Fruit fly (Drosophila melanogaster) whole organism, embryonic: Measurements from ENCODE around the gene CG8112.

Experiments used
- Antp ChIP-seq: fragments of 200-800 bp; sonication (Bioruptor generic); optimal IDR thresholded peaks from 3 replicates; lab custom pipeline; 2016; ENCODE audit warnings: missing biosample characterization, missing genetic modification characterization
- Atf6 ChIP-seq: fragments of 200-800 bp; sonication (Bioruptor generic); IDR thresholded peaks from 2 replicates; pipeline ENCODE4 v1.3.6; 2022; ENCODE audit warnings: missing biosample characterization, missing genetic modification characterization
- CG10565 ChIP-seq: fragments of 200-800 bp; sonication (Bioruptor generic); optimal IDR thresholded peaks from 3 replicates; lab custom pipeline; 2016; ENCODE audit warnings: missing biosample characterization, mild to moderate bottlenecking, missing genetic modification characterization
- CG12236 ChIP-seq: fragments of 200-800 bp; sonication (Bioruptor generic); optimal IDR thresholded peaks from 2 replicates; lab custom pipeline; 2016; ENCODE audit warnings: missing biosample characterization, missing genetic modification characterization
- CG12391 ChIP-seq: fragments of 200-800 bp; sonication (Bioruptor generic); optimal IDR thresholded peaks from 3 replicates; lab custom pipeline; 2018; ENCODE audit warnings: missing biosample characterization, mild to moderate bottlenecking, missing genetic modification characterization, moderate library complexity
- CG13123 ChIP-seq: fragments of 200-800 bp; sonication (Bioruptor generic); optimal IDR thresholded peaks from 2 replicates; lab custom pipeline; 2016; ENCODE audit warnings: missing biosample characterization, missing genetic modification characterization
- CG15073 ChIP-seq: fragments of 200-800 bp; sonication (Bioruptor generic); optimal IDR thresholded peaks from 2 replicates; lab custom pipeline; 2016; ENCODE audit warnings: missing biosample characterization, missing genetic modification characterization
- CG15269 ChIP-seq: fragments of 200-800 bp; sonication (Bioruptor generic); optimal IDR thresholded peaks from 2 replicates; lab custom pipeline; 2018; ENCODE audit warnings: missing biosample characterization, mild to moderate bottlenecking, missing genetic modification characterization, moderate library complexity
- CG17802 ChIP-seq: fragments of 200-800 bp; sonication (Bioruptor generic); optimal IDR thresholded peaks from 2 replicates; lab custom pipeline; 2018; ENCODE audit warnings: missing biosample characterization, mild to moderate bottlenecking, missing genetic modification characterization, moderate library complexity
- CG18476 ChIP-seq: fragments of 200-800 bp; sonication (Bioruptor generic); optimal IDR thresholded peaks from 2 replicates; lab custom pipeline; 2016; ENCODE audit warnings: missing biosample characterization, mild to moderate bottlenecking, missing genetic modification characterization
- CG2712 ChIP-seq: fragments of 200-800 bp; optimal IDR thresholded peaks from 3 replicates; lab custom pipeline; 2019; ENCODE audit warnings: missing biosample characterization, mild to moderate bottlenecking, missing genetic modification characterization, moderate library complexity
- CG3065 ChIP-seq: fragments of 200-800 bp; sonication (Bioruptor generic); optimal IDR thresholded peaks from 2 replicates; lab custom pipeline; 2016; ENCODE audit warnings: missing biosample characterization, missing genetic modification characterization
- CG31388 ChIP-seq: fragments of 200-800 bp; sonication (Bioruptor generic); optimal IDR thresholded peaks from 2 replicates; lab custom pipeline; 2016; ENCODE audit warnings: missing biosample characterization, missing genetic modification characterization
- CG3281 ChIP-seq: fragments of 200-800 bp; sonication (Bioruptor generic); optimal IDR thresholded peaks from 3 replicates; lab custom pipeline; 2017; ENCODE audit warnings: missing biosample characterization, mild to moderate bottlenecking, missing genetic modification characterization
- CG3995 ChIP-seq: fragments of 200-800 bp; sonication (Bioruptor generic); optimal IDR thresholded peaks from 3 replicates; lab custom pipeline; 2016; ENCODE audit warnings: missing biosample characterization, missing genetic modification characterization
- CG4282 ChIP-seq: fragments of 200-800 bp; sonication (Bioruptor generic); optimal IDR thresholded peaks from 2 replicates; lab custom pipeline; 2016; ENCODE audit warnings: missing biosample characterization, missing genetic modification characterization
- CG4404 ChIP-seq: fragments of 200-800 bp; sonication (Bioruptor generic); IDR thresholded peaks from 2 replicates; pipeline ENCODE4 v1.3.6; 2022; ENCODE audit warnings: missing biosample characterization, missing genetic modification characterization
- CG4424 ChIP-seq: fragments of 200-800 bp; sonication (Bioruptor generic); optimal IDR thresholded peaks from 3 replicates; lab custom pipeline; 2016; ENCODE audit warnings: missing biosample characterization, missing genetic modification characterization
- CG7963 ChIP-seq: fragments of 200-800 bp; sonication (Bioruptor generic); IDR thresholded peaks from 3 replicates; pipeline ENCODE4 v1.3.6; 2022; ENCODE audit warnings: missing biosample characterization, missing genetic modification characterization; ENCODE audit not compliant: partially characterized antibody
- Hand ChIP-seq: fragments of 200-800 bp; sonication (Bioruptor generic); optimal IDR thresholded peaks from 2 replicates; lab custom pipeline; 2017; ENCODE audit warnings: mild to moderate bottlenecking, missing biosample characterization, missing genetic modification reagents, missing genetic modification characterization
- Jarid2 ChIP-seq: fragments of 200-800 bp; sonication (Bioruptor generic); optimal IDR thresholded peaks from 3 replicates; lab custom pipeline; 2017; ENCODE audit warnings: mild to moderate bottlenecking, missing biosample characterization, missing genetic modification reagents, missing genetic modification characterization
- Lpt ChIP-seq: fragments of >200 bp; optimal IDR thresholded peaks from 2 replicates; lab custom pipeline; 2018; ENCODE audit warnings: missing biosample characterization, missing genetic modification characterization
- Mad ChIP-seq: fragments of 200-800 bp; sonication (Bioruptor generic); optimal IDR thresholded peaks from 2 replicates; lab custom pipeline; 2016; ENCODE audit warnings: missing biosample characterization, missing genetic modification characterization
- Sry-β ChIP-seq: fragments of 200-800 bp; sonication (Bioruptor generic); optimal IDR thresholded peaks from 2 replicates; lab custom pipeline; 2018; ENCODE audit warnings: missing biosample characterization, mild to moderate bottlenecking, missing genetic modification characterization, moderate library complexity
- Ssrp ChIP-seq: fragments of 200-800 bp; sonication (Bioruptor generic); optimal IDR thresholded peaks from 2 replicates; lab custom pipeline; 2018; ENCODE audit warnings: missing biosample characterization, mild to moderate bottlenecking, missing genetic modification characterization, moderate library complexity
- Trl ChIP-seq, 3 experiments: fragments of >200 bp in 2 of 3; fragments of 200-800 bp in 1 of 3; sonication (Bioruptor generic) in 1 of 3; optimal IDR thresholded peaks; 2 replicates in 1 of 3; 3 replicates in 2 of 3; lab custom pipeline; 2016 to 2017; ENCODE audit warnings: missing biosample characterization in 1 of 3, missing genetic modification characterization in 1 of 3
- Xbp1 ChIP-seq: fragments of 200-800 bp; sonication (Bioruptor generic); optimal IDR thresholded peaks from 3 replicates; lab custom pipeline; 2016; ENCODE audit warnings: missing biosample characterization, mild to moderate bottlenecking, missing genetic modification characterization
- ab ChIP-seq: fragments of 200-800 bp; sonication (Bioruptor generic); optimal IDR thresholded peaks from 2 replicates; lab custom pipeline; 2016; ENCODE audit warnings: missing biosample characterization, missing genetic modification characterization
- bcd ChIP-seq: fragments of 200-800 bp; sonication (Bioruptor generic); optimal IDR thresholded peaks from 2 replicates; lab custom pipeline; 2017; ENCODE audit warnings: missing biosample characterization, mild to moderate bottlenecking, missing genetic modification characterization
- crc ChIP-seq: fragments of 200-800 bp; sonication (Bioruptor generic); optimal IDR thresholded peaks from 2 replicates; lab custom pipeline; 2016; ENCODE audit warnings: missing biosample characterization, missing genetic modification characterization
- crp ChIP-seq, 2 experiments: fragments of 200-800 bp; sonication (Bioruptor generic); optimal IDR thresholded peaks; 2 replicates in 1 of 2; 3 replicates in 1 of 2; lab custom pipeline; 2017; ENCODE audit warnings: missing biosample characterization in 2 of 2, missing genetic modification characterization in 2 of 2, mild to moderate bottlenecking in 1 of 2, moderate library complexity in 1 of 2
- disco-r ChIP-seq: fragments of 200-800 bp; sonication (Bioruptor generic); optimal IDR thresholded peaks from 2 replicates; lab custom pipeline; 2016; ENCODE audit warnings: missing biosample characterization, missing genetic modification characterization
- eve ChIP-seq, 2 experiments: fragments of >200 bp; optimal IDR thresholded peaks; 2 replicates each; lab custom pipeline; 2017; ENCODE audit warnings: missing biosample characterization in 2 of 2, missing genetic modification characterization in 2 of 2
- fru ChIP-seq: fragments of >200 bp; optimal IDR thresholded peaks from 2 replicates; lab custom pipeline; 2017
- ftz-f1 ChIP-seq: fragments of 200-800 bp; sonication (Bioruptor generic); optimal IDR thresholded peaks from 2 replicates; lab custom pipeline; 2016; ENCODE audit warnings: missing biosample characterization, missing genetic modification characterization
- gcm2 ChIP-seq: fragments of 200-800 bp; sonication (Bioruptor generic); optimal IDR thresholded peaks from 2 replicates; lab custom pipeline; 2016; ENCODE audit warnings: missing biosample characterization, missing genetic modification characterization
- hbn ChIP-seq: fragments of 200-800 bp; sonication (Bioruptor generic); IDR thresholded peaks from 2 replicates; pipeline ENCODE4 v1.3.6; 2022; ENCODE audit warnings: missing biosample characterization, missing genetic modification characterization; ENCODE audit not compliant: partially characterized antibody
- kah ChIP-seq: fragments of 200-800 bp; sonication (Bioruptor generic); optimal IDR thresholded peaks from 2 replicates; lab custom pipeline; 2018; ENCODE audit warnings: missing biosample characterization, mild to moderate bottlenecking, missing genetic modification characterization
- ken ChIP-seq: fragments of 200-800 bp; sonication (Bioruptor generic); IDR thresholded peaks from 3 replicates; pipeline ENCODE4 v1.3.6; 2022; ENCODE audit warnings: missing biosample characterization, missing genetic modification characterization
- lbe ChIP-seq: fragments of 200-800 bp; sonication (Bioruptor generic); optimal IDR thresholded peaks from 2 replicates; lab custom pipeline; 2016; ENCODE audit warnings: missing biosample characterization, mild to moderate bottlenecking, missing genetic modification characterization
- mirr ChIP-seq: fragments of 200-800 bp; sonication (Bioruptor generic); optimal IDR thresholded peaks from 3 replicates; lab custom pipeline; 2018; ENCODE audit warnings: missing biosample characterization, mild to moderate bottlenecking, missing genetic modification characterization
- nmo ChIP-seq: fragments of 200-800 bp; sonication (Bioruptor generic); optimal IDR thresholded peaks from 2 replicates; lab custom pipeline; 2018; ENCODE audit warnings: missing biosample characterization, mild to moderate bottlenecking, missing genetic modification characterization, moderate library complexity
- org-1 ChIP-seq: fragments of 200-800 bp; sonication (Bioruptor generic); optimal IDR thresholded peaks from 2 replicates; lab custom pipeline; 2017; ENCODE audit warnings: missing biosample characterization, missing genetic modification characterization
- sens-2 ChIP-seq: fragments of 200-800 bp; sonication (Bioruptor generic); IDR thresholded peaks from 2 replicates; pipeline ENCODE4 v1.3.6; 2022; ENCODE audit warnings: missing biosample characterization, missing genetic modification characterization
- seq ChIP-seq: fragments of 200-800 bp; sonication (Bioruptor generic); IDR thresholded peaks from 2 replicates; pipeline ENCODE4 v1.3.6; 2022; ENCODE audit warnings: missing biosample characterization, missing genetic modification characterization
- sim ChIP-seq: fragments of 200-800 bp; sonication (Bioruptor generic); IDR thresholded peaks from 2 replicates; pipeline ENCODE4 v1.3.6; 2022; ENCODE audit warnings: missing biosample characterization, missing genetic modification characterization
- vfl ChIP-seq: fragments of 200-800 bp; sonication (Bioruptor generic); optimal IDR thresholded peaks from 2 replicates; lab custom pipeline; 2016; ENCODE audit warnings: missing biosample characterization, missing genetic modification characterization
- z ChIP-seq: fragments of 200-800 bp; sonication (Bioruptor generic); IDR thresholded peaks from 3 replicates; pipeline ENCODE4 v1.3.6; 2022; ENCODE audit warnings: missing biosample characterization, missing genetic modification characterization
- zen2 ChIP-seq: fragments of 200-800 bp; sonication (Bioruptor generic); IDR thresholded peaks from 3 replicates; pipeline ENCODE4 v1.3.6; 2022; ENCODE audit warnings: missing biosample characterization, missing genetic modification characterization; ENCODE audit not compliant: partially characterized antibody
- zfh1 ChIP-seq: fragments of 200-800 bp; sonication (Bioruptor generic); IDR thresholded peaks from 3 replicates; pipeline ENCODE4 v1.3.6; 2022; ENCODE audit warnings: missing biosample characterization, missing genetic modification characterization

CG8112 gene

DNA sequence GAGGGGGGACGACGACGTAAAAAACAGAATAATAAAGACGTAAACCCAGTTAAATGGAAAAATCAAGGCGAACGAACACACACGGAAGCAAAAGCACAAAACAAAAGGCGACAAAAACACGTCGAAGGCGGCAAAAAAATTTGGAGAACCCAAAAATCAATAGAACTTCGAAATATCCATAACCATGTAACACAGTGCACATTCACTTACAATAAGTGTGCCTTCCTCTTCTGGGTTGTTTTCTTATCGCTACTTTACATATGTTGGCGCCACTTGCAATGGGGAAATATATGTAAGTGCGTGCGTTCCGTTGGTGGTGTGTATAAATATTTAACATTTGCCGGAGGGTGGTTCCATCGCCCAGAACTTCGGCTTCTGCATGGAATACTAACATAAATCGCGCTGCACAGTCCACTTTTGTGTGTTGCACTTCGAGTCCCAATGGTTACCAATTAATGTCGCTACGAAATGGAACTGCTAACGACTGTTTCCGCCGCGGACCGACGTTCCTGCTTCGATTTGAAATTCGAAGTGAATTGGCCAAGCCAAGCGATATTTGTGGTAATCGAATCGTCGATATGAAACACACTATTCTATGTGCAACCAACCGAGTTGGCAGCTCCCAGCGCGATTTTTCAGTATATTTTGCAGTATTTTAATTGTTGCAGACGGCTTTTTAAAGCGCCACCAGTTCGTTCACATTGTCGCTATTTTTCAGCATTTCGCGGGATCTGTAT is 34.6 kb downstream of the CG8112 start, which contains the start of the genes CG9801 and Nasp (continued):
- TF ChIP-seq hbn = peak; percentile 57
- TF ChIP-seq CG3995 = peak; percentile 67
- TF ChIP-seq seq = no peak
- peak; percentile 28 for TF ChIP-seq bcd (GFP tag; lab: Kevin White, UChicago)
- no peak for TF ChIP-seq ab
- peak; percentile 12 for TF ChIP-seq CG18476 (GFP tag; lab: Kevin White, UChicago)
- TF ChIP-seq vfl (GFP tag; lab: Kevin White, UChicago) = peak; percentile 21
- no peak for TF ChIP-seq ken (GFP tag; lab: Robert Waterston, UW)
- TF ChIP-seq CG12391 = peak; percentile 44
- TF ChIP-seq CG3065 = no peak
- no peak for TF ChIP-seq Hand (GFP tag; lab: Kevin White, UChicago)
- TF ChIP-seq crp (GFP tag; optimal IDR thresholded peaks at IDR 0.05; lab: Kevin White, UChicago) = peak in 1 of 2 experiments; percentile 16
- no peak for TF ChIP-seq Lpt (GFP tag; lab: Kevin White, UChicago)
- no peak for TF ChIP-seq disco-r (GFP tag; lab: Kevin White, UChicago)
- TF ChIP-seq CG4424 (GFP tag; lab: Kevin White, UChicago) = peak; percentile 31
- TF ChIP-seq Sry-β (GFP tag; lab: Kevin White, UChicago) = no peak
- TF ChIP-seq sim (GFP tag; lab: Robert Waterston, UW) = no peak
- no peak for TF ChIP-seq CG10565
- TF ChIP-seq CG4404 (GFP tag; lab: Robert Waterston, UW) = no peak
- TF ChIP-seq zfh1 (GFP tag; lab: Robert Waterston, UW) = peak; percentile 29; the same call in 1 of the 3 replicates
- peak; percentile 25 for TF ChIP-seq CG15269 (tag; lab: Kevin White, UChicago)
- TF ChIP-seq Atf6 = no peak
- TF ChIP-seq CG2712 (tag; lab: Kevin White, UChicago) = peak; percentile 46
- no peak for TF ChIP-seq crc (GFP tag; lab: Kevin White, UChicago)
- TF ChIP-seq CG15073 (GFP tag; lab: Kevin White, UChicago) = no peak
- TF ChIP-seq kah (GFP tag; lab: Kevin White, UChicago) = peak; percentile 20
- 0 out of 3 replicates have a peak, but pooled peaks have one; percentile 6 for TF ChIP-seq zen2
- TF ChIP-seq CG13123 (GFP tag; lab: Kevin White, UChicago) = no peak
- no peak for TF ChIP-seq Trl (optimal IDR thresholded peaks at IDR 0.05; lab: Kevin White, UChicago)
- peak; percentile 42 for TF ChIP-seq Trl (GFP tag; optimal IDR thresholded peaks at IDR 0.05; lab: Kevin White, UChicago)
- no peak for TF ChIP-seq fru (lab: Kevin White, UChicago)
- TF ChIP-seq CG4282 (GFP tag; lab: Kevin White, UChicago) = no peak
- TF ChIP-seq eve (GFP tag; optimal IDR thresholded peaks at IDR 0.05; lab: Kevin White, UChicago) = peak in 1 of 2 experiments; percentile 26
- TF ChIP-seq ftz-f1 (GFP tag; lab: Kevin White, UChicago) = no peak
- TF ChIP-seq z (GFP tag; lab: Robert Waterston, UW) = no peak
- TF ChIP-seq CG3281 (GFP tag; lab: Kevin White, UChicago) = peak; percentile 11
- peak; percentile 81 for TF ChIP-seq Jarid2
- TF ChIP-seq Antp (GFP tag; lab: Kevin White, UChicago) = peak; percentile 50
- peak; percentile 17 for TF ChIP-seq org-1 (GFP tag; lab: Kevin White, UChicago)
- TF ChIP-seq CG12236 (GFP tag; lab: Kevin White, UChicago) = no peak
- TF ChIP-seq nmo (GFP tag; lab: Kevin White, UChicago) = peak; percentile 75
- TF ChIP-seq mirr (GFP tag; lab: Kevin White, UChicago) = peak; percentile 30
- peak; percentile 43 for TF ChIP-seq lbe (GFP tag; lab: Kevin White, UChicago)
- TF ChIP-seq CG17802 (tag; lab: Kevin White, UChicago) = no peak
- TF ChIP-seq Xbp1 = peak; percentile 27
- no peak for TF ChIP-seq Ssrp (tag; lab: Kevin White, UChicago)
- TF ChIP-seq CG31388 (GFP tag; lab: Kevin White, UChicago) = no peak
- TF ChIP-seq CG7963 (GFP tag; lab: Robert Waterston, UW) = peak; percentile 71
- no peak for TF ChIP-seq sens-2 (GFP tag; lab: Robert Waterston, UW)
- TF ChIP-seq gcm2 (GFP tag; lab: Kevin White, UChicago) = no peak
- TF ChIP-seq Mad (GFP tag; lab: Kevin White, UChicago) = peak; percentile 25
